Fruit fly (Drosophila melanogaster): ENCODE measurements around the gene Lip1.

The Lip1 gene

dm6 chr2L:10703281-10703680 is 1.9 kb upstream of the Lip1 start, which contains the start of gene CG6415 (continued):
- peak; percentile 77 for TF ChIP-seq Meics (GFP tag; optimal IDR thresholded peaks at IDR 0.05)
- 0 out of 2 replicates have a peak, but pooled peaks have one; percentile 39 for TF ChIP-seq Gsc (GFP tag; IDR thresholded peaks at IDR 0.05)
- TF ChIP-seq slp2 (GFP tag; optimal IDR thresholded peaks at IDR 0.05), result peak; percentile 52
- TF ChIP-seq CG2120 (GFP tag; optimal IDR thresholded peaks at IDR 0.05), result peak; percentile 86
- TF ChIP-seq CG4854 (GFP tag; optimal IDR thresholded peaks at IDR 0.05), result peak; percentile 20
- TF ChIP-seq Atf3 (GFP tag; optimal IDR thresholded peaks at IDR 0.05), result peak; percentile 48
- TF ChIP-seq trem (tag; optimal IDR thresholded peaks at IDR 0.05), result peak; percentile 55
- peak; percentile 73 for TF ChIP-seq BtbVII (GFP tag; optimal IDR thresholded peaks at IDR 0.05)
- TF ChIP-seq oc (tag; optimal IDR thresholded peaks at IDR 0.05), result peak; percentile 51
- peak; percentile 11 for TF ChIP-seq sima (GFP tag; optimal IDR thresholded peaks at IDR 0.05)
- TF ChIP-seq dan (GFP tag; IDR thresholded peaks at IDR 0.05), result no peak
- peak; percentile 87 for TF ChIP-seq CG7839 (tag; optimal IDR thresholded peaks at IDR 0.05)
- peak; percentile 87 for TF ChIP-seq gem (tag; optimal IDR thresholded peaks at IDR 0.05)
- TF ChIP-seq CG3838 (GFP tag; optimal IDR thresholded peaks at IDR 0.05), result no peak
- no peak for TF ChIP-seq eve (GFP tag; optimal IDR thresholded peaks at IDR 0.05)
- peak; percentile 44 for TF ChIP-seq CG33213 (GFP tag; optimal IDR thresholded peaks at IDR 0.05)
- peak; percentile 61; the same call in 1 of the 3 replicates for TF ChIP-seq CG34422 (GFP tag; IDR thresholded peaks at IDR 0.05)
- no peak for TF ChIP-seq usp (GFP tag; optimal IDR thresholded peaks at IDR 0.05)
- peak; percentile 71 for TF ChIP-seq Ptx1 (GFP tag; IDR thresholded peaks at IDR 0.05)
- no peak for TF ChIP-seq insv (GFP tag; optimal IDR thresholded peaks at IDR 0.05)
- TF ChIP-seq CG32767 (GFP tag; IDR thresholded peaks at IDR 0.05), result peak; percentile 21; the same call in 1 of the 2 replicates
- TF ChIP-seq chif (GFP tag; optimal IDR thresholded peaks at IDR 0.05), result peak; percentile 36 to 75
- TF ChIP-seq ro (GFP tag; IDR thresholded peaks at IDR 0.05), result peak; percentile 25; the same call in 1 of the 2 replicates
- TF ChIP-seq CG9932 (GFP tag; IDR thresholded peaks at IDR 0.05), result peak; percentile 36; the same call in 1 of the 2 replicates
- TF ChIP-seq CG1603 (tag; optimal IDR thresholded peaks at IDR 0.05), result peak; percentile 84
- TF ChIP-seq lola (GFP tag; optimal IDR thresholded peaks at IDR 0.05), result peak in 1 of 3 experiments; percentile 70
- TF ChIP-seq pan (optimal IDR thresholded peaks at IDR 0.05), result no peak
- peak in 1 of 2 experiments; percentile 78 for TF ChIP-seq pan (GFP tag; optimal IDR thresholded peaks at IDR 0.05 in 1 of 2, IDR thresholded peaks at IDR 0.05 in 1 of 2)
- TF ChIP-seq pho (GFP tag; optimal IDR thresholded peaks at IDR 0.05), result peak; percentile 54
- peak; percentile 85 for TF ChIP-seq row (GFP tag; IDR thresholded peaks at IDR 0.05)
- TF ChIP-seq CG14965 (GFP tag; optimal IDR thresholded peaks at IDR 0.05; ENCODE audit: borderline replicate concordance), result peak; percentile 42
- TF ChIP-seq trh (GFP tag; optimal IDR thresholded peaks at IDR 0.05), result no peak
- no peak for TF ChIP-seq Doc2 (GFP tag; IDR thresholded peaks at IDR 0.05)
- peak; percentile 80 for TF ChIP-seq sob (GFP tag; IDR thresholded peaks at IDR 0.05)
- TF ChIP-seq CG5180 (GFP tag; optimal IDR thresholded peaks at IDR 0.05), result peak; percentile 46
- no peak for TF ChIP-seq CTCF (GFP tag; optimal IDR thresholded peaks at IDR 0.05)
- peak; percentile 74 for TF ChIP-seq ind (GFP tag; optimal IDR thresholded peaks at IDR 0.05)
- peak; percentile 65 for TF ChIP-seq CG12071 (GFP tag; optimal IDR thresholded peaks at IDR 0.05)
- TF ChIP-seq Oaz (GFP tag; IDR thresholded peaks at IDR 0.05), result 0 out of 2 replicates have a peak, but pooled peaks have one; percentile 37
- no peak for TF ChIP-seq prd (optimal IDR thresholded peaks at IDR 0.05)
- TF ChIP-seq prd (GFP tag; IDR thresholded peaks at IDR 0.05), result peak; percentile 89
- TF ChIP-seq onecut (GFP tag; IDR thresholded peaks at IDR 0.05), result peak; percentile 45; the same call in 1 of the 2 replicates
- TF ChIP-seq sim (GFP tag; IDR thresholded peaks at IDR 0.05), result peak; percentile 43; the same call in 1 of the 2 replicates
- TF ChIP-seq da (GFP tag; optimal IDR thresholded peaks at IDR 0.05), result no peak
- peak; percentile 73; the same call in 2 of the 3 replicates for TF ChIP-seq ase (GFP tag; IDR thresholded peaks at IDR 0.05)
- 0 out of 2 replicates have a peak, but pooled peaks have one; percentile 31 for TF ChIP-seq CG14667 (GFP tag; IDR thresholded peaks at IDR 0.05)
- TF ChIP-seq Gug (GFP tag; IDR thresholded peaks at IDR 0.05), result peak; percentile 48; the same call in 2 of the 4 replicates
- TF ChIP-seq CG11085 (GFP tag; IDR thresholded peaks at IDR 0.05), result peak; percentile 72
- peak; percentile 48 for TF ChIP-seq Abd-B (GFP tag; optimal IDR thresholded peaks at IDR 0.05)
- TF ChIP-seq Scr (GFP tag; IDR thresholded peaks at IDR 0.05; ENCODE audit: partially characterized antibody), result no peak
- TF ChIP-seq Vsx1 (GFP tag; optimal IDR thresholded peaks at IDR 0.05), result peak; percentile 10
- TF ChIP-seq CG4404 (GFP tag; IDR thresholded peaks at IDR 0.05), result peak; percentile 66
